Fruit fly (Drosophila melanogaster) whole organism: Measurements from ENCODE around the gene poe.
A peak's percentile ranks its signal among the peaks of the same experiment; 100 is the strongest.

Experiments used
- CG8478 ChIP-seq: fragments of >200 bp; optimal IDR thresholded peaks from 2 replicates; lab custom pipeline; 2018; ENCODE audit warnings: inconsistent platforms
- Dll ChIP-seq: fragments of >200 bp; optimal IDR thresholded peaks from 2 replicates; lab custom pipeline; 2017
- EcR ChIP-seq, 2 experiments: fragments of >200 bp; optimal IDR thresholded peaks; 2 replicates each; lab custom pipeline; 2017; ENCODE audit warnings: missing biosample characterization in 2 of 2, missing genetic modification characterization in 2 of 2, missing genetic modification reagents in 2 of 2
- pan ChIP-seq: fragments of >200 bp; optimal IDR thresholded peaks from 2 replicates; lab custom pipeline; 2017
- psq ChIP-seq: fragments of >200 bp; optimal IDR thresholded peaks from 2 replicates; lab custom pipeline; 2017
- usp ChIP-seq: fragments of >200 bp; optimal IDR thresholded peaks from 2 replicates; lab custom pipeline; 2017; ENCODE audit warnings: missing biosample characterization, missing genetic modification characterization, mixed read lengths

poe gene

DNA sequence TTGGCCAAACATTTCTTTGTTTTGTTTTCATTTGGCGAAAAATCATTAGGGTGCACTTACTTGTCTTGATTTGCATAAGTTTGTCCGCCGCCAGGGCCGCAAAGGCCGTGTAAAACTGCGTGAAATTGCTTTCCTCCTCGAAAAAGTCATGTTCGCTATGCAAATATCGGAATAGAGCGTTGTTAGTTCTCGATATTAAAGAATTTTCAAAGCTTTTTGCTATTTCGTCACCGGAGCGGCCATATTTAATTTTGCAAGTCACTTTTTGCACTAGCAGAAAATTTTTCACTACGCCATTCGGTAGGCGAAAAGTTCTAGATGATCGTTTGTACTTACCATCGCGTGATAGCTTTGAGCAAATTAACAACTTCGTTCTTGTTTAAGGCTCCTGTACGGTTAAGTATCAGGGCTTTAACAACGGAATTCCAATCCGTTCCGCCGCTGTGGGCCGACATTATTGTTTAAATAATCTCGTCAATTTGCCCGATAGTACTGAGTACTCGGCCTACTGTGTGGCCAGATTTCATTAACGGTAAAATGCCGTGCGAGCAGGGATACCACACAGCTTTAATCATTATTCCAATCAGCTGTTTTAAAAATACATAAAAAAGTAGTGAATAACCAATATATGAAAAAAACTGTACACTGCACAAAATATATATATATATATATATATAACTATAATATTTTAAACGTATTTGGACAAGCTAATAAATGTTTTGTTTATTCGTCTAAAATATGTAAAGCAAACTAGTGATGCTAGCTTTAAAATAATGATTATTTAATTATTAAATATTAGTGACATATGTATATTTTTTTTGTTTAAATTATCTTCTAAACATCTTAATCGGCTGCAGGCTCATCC, at the start of gene poe:
Gene poe, minus strand, starts transcription at position 513 of the 865 bp plus-strand sequence.
- TF ChIP-seq psq (no peak), EcR (GFP tag; optimal IDR thresholded peaks at IDR 0.05; lab: Kevin White, UChicago) (no peak), CG8478 (lab: Kevin White, UChicago) (no peak), pan (lab: Kevin White, UChicago) (no peak), Dll (lab: Kevin White, UChicago) (no peak), usp (no peak)

DNA sequence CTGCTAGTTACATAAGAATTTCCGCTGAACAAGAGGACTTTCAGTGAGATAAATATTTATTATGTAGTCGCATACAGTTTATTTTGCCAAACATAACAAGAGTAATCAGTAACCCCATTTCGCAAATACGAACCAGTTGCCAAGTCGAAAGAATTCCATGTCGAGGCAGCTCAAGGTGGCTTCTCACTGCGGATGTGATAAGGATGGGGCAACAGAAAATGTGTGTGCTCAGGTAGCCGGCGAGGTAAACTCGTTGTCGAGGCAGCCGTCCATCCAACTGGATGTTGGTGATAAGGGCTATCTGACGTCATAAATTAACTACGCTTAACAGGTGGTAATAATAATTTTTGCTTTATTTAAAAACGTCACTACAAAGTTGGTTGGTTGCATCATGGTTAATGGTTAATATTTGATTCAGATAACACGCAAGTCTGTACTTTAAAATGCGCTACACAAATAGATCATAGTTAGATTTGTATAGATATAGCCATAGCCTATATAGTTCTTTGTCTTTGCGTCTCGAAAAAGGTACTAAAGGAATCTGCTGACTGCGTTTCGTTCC, 45.3 kb upstream of the poe start:
- TF ChIP-seq pan (lab: Kevin White, UChicago), result no peak
- TF ChIP-seq Dll (lab: Kevin White, UChicago), result no peak
- TF ChIP-seq psq, result no peak
- no peak for TF ChIP-seq EcR (GFP tag; optimal IDR thresholded peaks at IDR 0.05; lab: Kevin White, UChicago)
- no peak for TF ChIP-seq usp
- no peak for TF ChIP-seq CG8478 (lab: Kevin White, UChicago)

DNA sequence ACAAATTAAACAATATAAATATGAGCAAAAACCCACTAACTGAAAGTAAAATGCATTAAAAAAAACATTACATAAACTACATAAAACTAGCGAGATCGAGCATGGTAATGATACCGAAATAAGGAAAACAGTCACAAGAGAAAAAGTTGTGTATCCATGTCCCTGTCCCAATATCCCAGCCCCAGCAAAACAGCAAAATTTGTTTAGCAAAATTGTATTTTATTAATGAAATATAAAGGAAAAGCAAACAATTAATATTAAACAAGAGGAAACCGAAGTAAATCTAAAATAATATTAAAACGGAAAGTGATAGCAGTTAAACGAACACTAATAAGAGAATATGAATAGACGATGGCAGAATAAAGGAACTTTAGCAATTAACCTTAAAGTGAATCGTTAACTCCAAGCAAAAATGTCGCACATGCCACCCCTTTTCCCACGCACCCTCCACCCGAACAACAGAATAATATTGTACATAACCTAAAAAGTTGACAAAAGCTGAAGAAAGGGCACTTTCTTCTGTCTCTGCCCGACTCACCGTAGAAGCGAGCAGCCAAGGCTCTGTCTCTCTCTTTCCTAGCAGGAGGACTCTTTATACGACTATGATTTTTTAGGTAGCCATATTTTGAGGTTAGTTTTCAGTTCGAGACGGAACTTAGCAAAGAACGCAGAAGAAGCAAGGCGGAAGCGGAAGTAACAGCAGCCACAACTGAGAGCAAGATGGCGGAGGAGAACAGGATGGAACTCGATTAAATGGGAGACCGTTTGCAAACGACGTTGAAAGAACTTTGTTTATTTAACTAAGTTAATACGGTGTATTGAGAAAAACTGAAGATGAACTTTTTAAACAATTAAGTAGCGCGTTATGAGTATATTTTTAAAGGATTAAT, 39.4 kb upstream of the poe start:
- TF ChIP-seq EcR (GFP tag; optimal IDR thresholded peaks at IDR 0.05; lab: Kevin White, UChicago), result no peak
- no peak for TF ChIP-seq pan (lab: Kevin White, UChicago)
- TF ChIP-seq CG8478 (lab: Kevin White, UChicago), result no peak
- no peak for TF ChIP-seq usp
- no peak for TF ChIP-seq Dll (lab: Kevin White, UChicago)

- TF ChIP-seq EcR (GFP tag; optimal IDR thresholded peaks at IDR 0.05; lab: Kevin White, UChicago) (no peak), CG8478 (lab: Kevin White, UChicago) (no peak), Dll (lab: Kevin White, UChicago) (no peak), usp (no peak), psq (no peak), pan (lab: Kevin White, UChicago) (no peak)
These were observed 33.3 kb upstream of the poe start for dm6 chr2L:8104706-8105105.

dm6 chr2L:8104094-8104493, 32.7 kb upstream of the poe start:
- TF ChIP-seq EcR (GFP tag; optimal IDR thresholded peaks at IDR 0.05; lab: Kevin White, UChicago) (no peak), CG8478 (lab: Kevin White, UChicago) (peak; percentile 49)

dm6 chr2L:8103073-8103472, 31.6 kb upstream of the poe start:
- no peak for TF ChIP-seq EcR (GFP tag; optimal IDR thresholded peaks at IDR 0.05; lab: Kevin White, UChicago)
- no peak for TF ChIP-seq Dll (lab: Kevin White, UChicago)
- peak; percentile 46 for TF ChIP-seq pan (lab: Kevin White, UChicago)
- TF ChIP-seq usp, result no peak
- TF ChIP-seq psq, result no peak

dm6 chr2L:8100489-8101352, 29.3 kb upstream of the poe start:
- no peak for TF ChIP-seq pan (lab: Kevin White, UChicago)
- no peak for TF ChIP-seq Dll (lab: Kevin White, UChicago)
- TF ChIP-seq psq, result no peak
- TF ChIP-seq EcR (GFP tag; optimal IDR thresholded peaks at IDR 0.05; lab: Kevin White, UChicago), result no peak
- TF ChIP-seq usp, result no peak
- TF ChIP-seq CG8478 (lab: Kevin White, UChicago), result no peak

DNA sequence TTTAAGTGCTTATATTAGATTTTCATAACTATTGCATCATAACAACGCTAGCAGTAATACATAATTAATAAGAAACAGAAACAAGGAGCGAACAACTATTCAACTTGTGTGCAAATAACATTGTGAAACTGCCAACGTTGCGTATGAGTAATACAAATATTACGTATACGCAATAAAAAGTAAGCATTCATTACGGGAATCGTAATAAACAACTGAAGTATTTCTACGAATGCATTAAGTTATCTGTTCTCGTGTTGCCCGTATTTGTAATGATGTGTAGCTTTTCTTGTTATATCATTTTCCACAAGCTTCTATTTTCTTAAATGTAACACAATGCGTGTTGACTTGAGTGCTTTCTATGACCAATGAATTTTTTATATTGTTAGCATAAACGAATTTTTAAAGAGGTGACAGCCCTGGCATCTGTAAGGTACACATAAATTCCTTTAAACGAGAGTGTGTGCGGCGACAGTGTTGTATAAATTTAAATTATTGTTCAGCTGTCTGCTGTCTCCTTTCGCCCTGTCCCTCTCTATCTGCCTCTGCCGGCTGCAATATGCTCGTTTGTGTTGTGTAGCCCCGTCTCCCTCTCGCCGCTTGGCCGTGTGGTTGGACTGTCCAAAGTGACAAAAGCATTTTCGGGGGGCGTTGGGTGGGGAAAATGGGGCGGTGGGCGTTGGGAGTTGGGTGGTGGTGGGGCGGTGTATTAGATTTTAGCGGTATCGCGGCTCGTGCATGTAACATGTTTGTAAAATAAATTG, 28.4 kb upstream of the poe start:
- TF ChIP-seq usp (no peak), CG8478 (lab: Kevin White, UChicago) (peak; percentile 23), pan (lab: Kevin White, UChicago) (no peak)

- TF ChIP-seq psq, result no peak
- TF ChIP-seq CG8478 (lab: Kevin White, UChicago), result no peak
- no peak for TF ChIP-seq usp
- no peak for TF ChIP-seq EcR (GFP tag; optimal IDR thresholded peaks at IDR 0.05; lab: Kevin White, UChicago)
- no peak for TF ChIP-seq pan (lab: Kevin White, UChicago)
- no peak for TF ChIP-seq Dll (lab: Kevin White, UChicago)
These were observed 27.6 kb upstream of the poe start for dm6 chr2L:8099050-8099449.
